Worm (Caenorhabditis elegans): ENCODE data around the gene C13F10.5.

C13F10.5 gene

DNA sequence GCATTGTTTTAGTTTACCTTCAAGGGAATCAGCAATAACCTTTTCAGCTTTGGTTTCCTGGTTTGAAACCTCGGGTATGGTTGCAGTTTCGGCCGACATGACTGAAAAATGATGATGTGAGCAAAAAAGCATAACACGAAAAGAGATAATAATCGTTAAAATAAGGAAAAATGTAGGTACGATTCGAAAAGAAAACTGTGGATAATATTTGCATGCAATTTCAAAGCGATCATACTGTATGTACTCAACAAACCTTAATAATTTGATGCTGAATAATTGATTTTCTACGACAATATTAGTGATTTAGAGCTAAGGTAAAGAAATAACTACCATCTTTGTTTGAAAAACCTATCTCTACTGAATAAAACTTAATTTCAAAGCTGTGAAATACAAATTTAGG is 22.9 kb downstream of the C13F10.5 start, which contains the start of gene attf-2:
attf-2 (minus strand) TSS at position 101 of the 400 bp plus-strand sequence.
- no peak for TF ChIP-seq tab-1 (GFP tag; IDR thresholded peaks at IDR 0.05)
- TF ChIP-seq flt-1 (GFP tag; IDR thresholded peaks at IDR 0.05) = no peak

- TF ChIP-seq T22C8.4 (GFP tag; IDR thresholded peaks at IDR 0.05) = no peak
- no peak for TF ChIP-seq cog-1 (tag; optimal IDR thresholded peaks at IDR 0.05)
- TF ChIP-seq ref-1 (GFP tag; conservative IDR thresholded peaks at IDR 0.05) = no peak
- no peak for TF ChIP-seq med-1 (GFP tag; optimal IDR thresholded peaks at IDR 0.05; ENCODE audit: insufficient read depth)
- TF ChIP-seq ztf-23 (GFP tag; IDR thresholded peaks at IDR 0.05) = no peak
- TF ChIP-seq klf-2 (GFP tag; conservative IDR thresholded peaks at IDR 0.05) = no peak
- no peak for TF ChIP-seq ztf-29 (GFP tag; IDR thresholded peaks at IDR 0.05)
- no peak for TF ChIP-seq tab-1 (GFP tag; IDR thresholded peaks at IDR 0.05)
- no peak for TF ChIP-seq flt-1 (GFP tag; IDR thresholded peaks at IDR 0.05)
These were observed 24.1 kb downstream of the C13F10.5 start for ce11 chrV:7194818-7195217.

DNA sequence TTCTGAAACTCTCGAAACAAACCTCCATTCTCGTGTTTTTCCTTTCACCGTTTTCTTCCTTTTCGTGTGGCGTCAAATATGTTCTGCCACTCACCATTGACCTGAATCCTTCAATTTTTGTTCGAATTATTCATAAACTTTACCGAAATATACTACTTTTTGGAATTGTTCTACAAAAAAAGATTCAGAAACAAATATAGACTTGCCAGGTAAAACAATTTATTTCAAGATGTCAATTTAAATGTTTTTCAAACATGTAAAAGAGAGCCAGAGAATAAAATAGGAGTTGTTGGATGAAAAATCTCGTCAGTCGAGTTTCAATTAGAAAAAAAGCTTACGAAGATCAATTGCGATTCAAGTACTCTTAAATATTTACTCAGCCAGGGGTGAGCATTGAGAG is 25.3 kb downstream of the C13F10.5 start, which contains the start of gene F09G2.8:
F09G2.8 (minus strand) TSS at position 101 of the 400 bp plus-strand sequence.
- no peak for TF ChIP-seq T22C8.4 (GFP tag; IDR thresholded peaks at IDR 0.05)
- TF ChIP-seq flt-1 (GFP tag; IDR thresholded peaks at IDR 0.05) = no peak
- TF ChIP-seq ztf-29 (GFP tag; IDR thresholded peaks at IDR 0.05) = no peak
- TF ChIP-seq cog-1 (tag; optimal IDR thresholded peaks at IDR 0.05) = no peak
- TF ChIP-seq ref-1 (GFP tag; conservative IDR thresholded peaks at IDR 0.05) = no peak
- TF ChIP-seq ztf-23 (GFP tag; IDR thresholded peaks at IDR 0.05) = no peak
- TF ChIP-seq med-1 (GFP tag; optimal IDR thresholded peaks at IDR 0.05; ENCODE audit: insufficient read depth) = no peak
- TF ChIP-seq tab-1 (GFP tag; IDR thresholded peaks at IDR 0.05) = no peak
- TF ChIP-seq klf-2 (GFP tag; conservative IDR thresholded peaks at IDR 0.05) = no peak

ce11 chrV:7187295-7187694 is 31.6 kb downstream of the C13F10.5 start:
- no peak for TF ChIP-seq klf-2 (GFP tag; conservative IDR thresholded peaks at IDR 0.05)
- TF ChIP-seq flt-1 (GFP tag; IDR thresholded peaks at IDR 0.05) = no peak
- TF ChIP-seq ztf-29 (GFP tag; IDR thresholded peaks at IDR 0.05) = no peak
- no peak for TF ChIP-seq tab-1 (GFP tag; IDR thresholded peaks at IDR 0.05)

DNA sequence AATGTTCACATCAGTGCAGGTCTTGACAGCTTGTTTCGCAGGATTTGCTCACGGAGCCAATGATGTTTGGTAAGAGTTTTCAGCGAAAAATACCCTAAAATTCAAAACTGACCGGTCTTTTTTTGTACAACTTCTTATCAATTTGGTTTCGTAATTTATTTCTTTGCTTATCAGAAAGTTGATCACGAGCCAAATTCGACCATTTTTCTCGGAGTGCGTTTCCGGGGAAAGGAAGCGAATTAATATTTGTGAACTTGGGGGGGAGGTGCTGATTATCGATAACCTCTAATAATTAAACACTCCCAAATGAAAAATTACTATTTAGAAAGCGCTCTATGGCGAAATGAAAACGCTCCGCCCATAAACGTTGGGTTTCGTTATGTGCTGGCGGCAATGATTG is 32.3 kb downstream of the C13F10.5 start:
- TF ChIP-seq tab-1 (GFP tag; IDR thresholded peaks at IDR 0.05) = no peak

DNA sequence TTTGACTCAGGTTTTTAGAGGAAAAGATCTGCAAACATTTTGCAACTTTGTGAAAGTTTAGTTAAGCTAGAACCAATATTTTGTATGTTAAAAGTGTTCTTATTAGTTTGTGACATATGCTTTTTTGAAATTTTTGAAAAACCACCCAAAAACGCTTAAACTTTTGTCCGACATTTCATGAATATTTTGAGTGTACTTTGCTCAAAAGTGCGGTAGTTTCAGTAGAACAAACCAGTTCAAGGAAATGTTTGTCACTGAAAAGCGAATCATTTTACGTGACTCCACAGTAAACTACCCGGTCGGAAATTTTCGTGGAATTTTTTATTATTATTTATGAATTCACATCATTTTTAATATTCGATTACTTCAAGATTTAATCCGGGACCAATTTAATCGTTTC is 34.3 kb downstream of the C13F10.5 start, which contains the start of gene pitr-5:
pitr-5 (plus strand) TSS at position 301 of the 400 bp plus-strand sequence.
- TF ChIP-seq ztf-23 (GFP tag; IDR thresholded peaks at IDR 0.05) = no peak
- TF ChIP-seq ref-1 (GFP tag; conservative IDR thresholded peaks at IDR 0.05) = no peak
- TF ChIP-seq cog-1 (tag; optimal IDR thresholded peaks at IDR 0.05) = no peak
- no peak for TF ChIP-seq T22C8.4 (GFP tag; IDR thresholded peaks at IDR 0.05)
- TF ChIP-seq klf-2 (GFP tag; conservative IDR thresholded peaks at IDR 0.05) = no peak

ce11 chrV:7178843-7179242 is 40.0 kb downstream of the C13F10.5 start, which contains the start of gene cpsf-2:
Gene cpsf-2, plus strand, starts transcription at chrV:7179172.
- TF ChIP-seq ztf-23 (GFP tag; IDR thresholded peaks at IDR 0.05) = no peak
- TF ChIP-seq med-1 (GFP tag; optimal IDR thresholded peaks at IDR 0.05; ENCODE audit: insufficient read depth) = no peak
- no peak for TF ChIP-seq klf-2 (GFP tag; conservative IDR thresholded peaks at IDR 0.05)
- TF ChIP-seq tab-1 (GFP tag; IDR thresholded peaks at IDR 0.05) = no peak
- no peak for TF ChIP-seq ref-1 (GFP tag; conservative IDR thresholded peaks at IDR 0.05)
- TF ChIP-seq cog-1 (tag; optimal IDR thresholded peaks at IDR 0.05) = no peak
- no peak for TF ChIP-seq flt-1 (GFP tag; IDR thresholded peaks at IDR 0.05)
- no peak for TF ChIP-seq ztf-29 (GFP tag; IDR thresholded peaks at IDR 0.05)
- TF ChIP-seq T22C8.4 (GFP tag; IDR thresholded peaks at IDR 0.05) = no peak

DNA sequence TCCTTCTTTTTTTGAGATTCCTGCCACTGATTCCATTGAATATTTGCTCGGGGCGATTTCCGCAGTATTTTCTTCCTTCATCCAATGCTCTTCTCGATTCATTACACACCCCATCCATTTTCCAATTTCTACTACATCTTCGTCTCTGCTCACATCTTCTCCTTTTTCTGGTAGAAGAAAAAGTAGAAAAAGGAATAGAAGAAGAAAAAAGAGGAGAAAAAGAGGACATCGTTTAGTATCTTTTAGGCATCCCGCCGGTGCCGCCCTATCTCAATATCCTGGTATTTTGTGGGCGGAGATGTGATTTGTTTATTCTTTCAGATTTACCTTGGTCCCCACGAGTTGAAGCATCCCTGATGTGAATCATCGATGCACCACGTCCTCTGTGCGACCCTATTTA is 43.7 kb downstream of the C13F10.5 start, which contains the start of gene lgc-39:
lgc-39 (plus strand) TSS at position 301 of the 400 bp plus-strand sequence.
- TF ChIP-seq ztf-29 (GFP tag; IDR thresholded peaks at IDR 0.05) = no peak
- no peak for TF ChIP-seq klf-2 (GFP tag; conservative IDR thresholded peaks at IDR 0.05)
- TF ChIP-seq T22C8.4 (GFP tag; IDR thresholded peaks at IDR 0.05) = no peak
- no peak for TF ChIP-seq flt-1 (GFP tag; IDR thresholded peaks at IDR 0.05)
- TF ChIP-seq cog-1 (tag; optimal IDR thresholded peaks at IDR 0.05) = no peak

ce11 chrV:7166709-7167108 is 52.2 kb downstream of the C13F10.5 start, which contains the start of gene ugt-36:
Gene ugt-36, plus strand, starts transcription at chrV:7167009.
- TF ChIP-seq ztf-23 (GFP tag; IDR thresholded peaks at IDR 0.05) = no peak
- TF ChIP-seq tab-1 (GFP tag; IDR thresholded peaks at IDR 0.05) = no peak
- no peak for TF ChIP-seq ref-1 (GFP tag; conservative IDR thresholded peaks at IDR 0.05)
- no peak for TF ChIP-seq T22C8.4 (GFP tag; IDR thresholded peaks at IDR 0.05)
- no peak for TF ChIP-seq med-1 (GFP tag; optimal IDR thresholded peaks at IDR 0.05; ENCODE audit: insufficient read depth)
- no peak for TF ChIP-seq cog-1 (tag; optimal IDR thresholded peaks at IDR 0.05)
- no peak for TF ChIP-seq klf-2 (GFP tag; conservative IDR thresholded peaks at IDR 0.05)
- no peak for TF ChIP-seq ztf-29 (GFP tag; IDR thresholded peaks at IDR 0.05)
- no peak for TF ChIP-seq flt-1 (GFP tag; IDR thresholded peaks at IDR 0.05)
